Fruit fly (Drosophila melanogaster) whole organism, prepupa: ENCODE results near the gene cdm.

ENCODE experiments used
- Blimp-1 ChIP-seq: fragments of 200-800 bp; sonication (Bioruptor generic); optimal IDR thresholded peaks from 3 replicates; lab custom pipeline; 2017; ENCODE audit warnings: missing biosample characterization, missing genetic modification characterization, mild to moderate bottlenecking, moderate library complexity, missing genetic modification reagents
- CG10631 ChIP-seq: fragments of 200-800 bp; sonication (Bioruptor generic); optimal IDR thresholded peaks from 2 replicates; lab custom pipeline; 2016; ENCODE audit warnings: missing biosample characterization, missing genetic modification characterization
- CG10669 ChIP-seq: fragments of 200-800 bp; sonication (Bioruptor generic); optimal IDR thresholded peaks from 3 replicates; lab custom pipeline; 2018; ENCODE audit warnings: missing biosample characterization, mild to moderate bottlenecking, missing genetic modification characterization, moderate library complexity
- CG11294 ChIP-seq: fragments of 200-800 bp; sonication (Bioruptor generic); IDR thresholded peaks from 2 replicates; pipeline ENCODE4 v1.3.6; 2022; ENCODE audit warnings: missing biosample characterization, missing genetic modification characterization
- CG11762 ChIP-seq: fragments of 200-800 bp; sonication (Bioruptor generic); optimal IDR thresholded peaks from 3 replicates; lab custom pipeline; 2016; ENCODE audit warnings: missing biosample characterization, missing genetic modification characterization; ENCODE audit not compliant: insufficient read depth
- CG11902 ChIP-seq: fragments of 200-800 bp; sonication (Bioruptor generic); optimal IDR thresholded peaks from 3 replicates; lab custom pipeline; 2016; ENCODE audit warnings: missing biosample characterization, missing genetic modification characterization
- CG32006 ChIP-seq: fragments of 200-800 bp; sonication (Bioruptor generic); optimal IDR thresholded peaks from 3 replicates; lab custom pipeline; 2017; ENCODE audit warnings: missing biosample characterization, mild to moderate bottlenecking, missing genetic modification characterization
- CG3919 ChIP-seq: fragments of 200-800 bp; sonication (Bioruptor generic); optimal IDR thresholded peaks from 3 replicates; lab custom pipeline; 2016; ENCODE audit warnings: missing biosample characterization, missing genetic modification characterization
- CG6163 ChIP-seq: fragments of 200-800 bp; sonication (Bioruptor generic); IDR thresholded peaks from 3 replicates; pipeline ENCODE4 v1.3.6; 2022; ENCODE audit warnings: missing biosample characterization, missing genetic modification characterization
- CG6792 ChIP-seq: fragments of 200-800 bp; sonication (Bioruptor generic); optimal IDR thresholded peaks from 3 replicates; lab custom pipeline; 2016; ENCODE audit warnings: missing biosample characterization, missing genetic modification characterization
- CG6854 ChIP-seq: fragments of 200-800 bp; sonication (Bioruptor generic); optimal IDR thresholded peaks from 2 replicates; lab custom pipeline; 2017; ENCODE audit warnings: missing biosample characterization, mild to moderate bottlenecking, missing genetic modification characterization
- CG7368 ChIP-seq: fragments of 200-800 bp; sonication (Bioruptor generic); optimal IDR thresholded peaks from 3 replicates; lab custom pipeline; 2016; ENCODE audit warnings: missing biosample characterization, missing genetic modification characterization
- CG8319 ChIP-seq: fragments of 200-800 bp; sonication (Bioruptor generic); optimal IDR thresholded peaks from 3 replicates; lab custom pipeline; 2016; ENCODE audit warnings: missing biosample characterization, missing genetic modification characterization
- CG8632 ChIP-seq: fragments of 200-800 bp; sonication (Bioruptor generic); optimal IDR thresholded peaks from 3 replicates; lab custom pipeline; 2016; ENCODE audit warnings: missing biosample characterization, missing genetic modification characterization
- CG9139 ChIP-seq: fragments of 200-800 bp; sonication (Bioruptor generic); optimal IDR thresholded peaks from 3 replicates; lab custom pipeline; 2017; ENCODE audit warnings: missing biosample characterization, mild to moderate bottlenecking, missing genetic modification characterization
- Eip75B ChIP-seq: fragments of 200-800 bp; sonication (Bioruptor generic); optimal IDR thresholded peaks from 3 replicates; lab custom pipeline; 2016; ENCODE audit warnings: missing biosample characterization, missing genetic modification characterization
- Eip78C ChIP-seq: fragments of 200-800 bp; sonication (Bioruptor generic); peaks from one replicate; lab custom pipeline; 2016; ENCODE audit warnings: missing biosample characterization, missing genetic modification characterization
- Eip93F ChIP-seq: fragments of 200-800 bp; sonication (Bioruptor generic); optimal IDR thresholded peaks from 2 replicates; lab custom pipeline; 2016; ENCODE audit warnings: missing biosample characterization, mild to moderate bottlenecking, missing genetic modification characterization
- Ets96B ChIP-seq: fragments of 200-800 bp; optimal IDR thresholded peaks from 2 replicates; lab custom pipeline; 2019; ENCODE audit warnings: missing biosample characterization, mild to moderate bottlenecking, missing genetic modification characterization, moderate library complexity
- Hr38 ChIP-seq: sonication (Bioruptor generic); optimal IDR thresholded peaks from 2 replicates; lab custom pipeline; 2016; ENCODE audit warnings: missing biosample characterization, missing genetic modification characterization
- Hr4 ChIP-seq: fragments of 200-800 bp; sonication (Bioruptor generic); optimal IDR thresholded peaks from 3 replicates; lab custom pipeline; 2016; ENCODE audit warnings: missing biosample characterization, missing genetic modification characterization
- Lpt ChIP-seq: fragments of 200-800 bp; sonication (Bioruptor generic); optimal IDR thresholded peaks from 3 replicates; lab custom pipeline; 2016; ENCODE audit warnings: missing biosample characterization, missing genetic modification characterization
- OdsH ChIP-seq: fragments of 200-800 bp; sonication (Bioruptor generic); optimal IDR thresholded peaks from 3 replicates; lab custom pipeline; 2016; ENCODE audit warnings: missing biosample characterization, missing genetic modification characterization
- Smox ChIP-seq: fragments of 200-800 bp; sonication (Bioruptor generic); optimal IDR thresholded peaks from 3 replicates; lab custom pipeline; 2016; ENCODE audit warnings: missing biosample characterization, missing genetic modification characterization
- Sox14 ChIP-seq: fragments of 200-800 bp; sonication (Bioruptor generic); optimal IDR thresholded peaks from 3 replicates; lab custom pipeline; 2016; ENCODE audit warnings: missing biosample characterization, missing genetic modification characterization
- achi ChIP-seq: fragments of 200-800 bp; sonication (Bioruptor generic); optimal IDR thresholded peaks from 3 replicates; lab custom pipeline; 2016; ENCODE audit warnings: missing biosample characterization, missing genetic modification characterization
- acj6 ChIP-seq: fragments of 200-800 bp; sonication (Bioruptor generic); optimal IDR thresholded peaks from 3 replicates; lab custom pipeline; 2016; ENCODE audit warnings: missing biosample characterization, missing genetic modification characterization
- cyc ChIP-seq: fragments of 200-800 bp; sonication (Bioruptor generic); optimal IDR thresholded peaks from 3 replicates; lab custom pipeline; 2016; ENCODE audit warnings: missing biosample characterization, missing genetic modification characterization
- dac ChIP-seq: fragments of 200-800 bp; sonication (Bioruptor generic); optimal IDR thresholded peaks from 2 replicates; lab custom pipeline; 2017; ENCODE audit warnings: missing biosample characterization, mild to moderate bottlenecking, missing genetic modification characterization
- dsx ChIP-seq: fragments of 200-800 bp; optimal IDR thresholded peaks from 3 replicates; lab custom pipeline; 2019; ENCODE audit warnings: missing biosample characterization, mild to moderate bottlenecking, missing genetic modification characterization, moderate library complexity; ENCODE audit not compliant: poor library complexity, severe bottlenecking
- eg ChIP-seq: fragments of 200-800 bp; sonication (Bioruptor generic); IDR thresholded peaks from 3 replicates; pipeline ENCODE4 v1.3.6; 2022; ENCODE audit warnings: missing biosample characterization, missing genetic modification characterization
- fd59A ChIP-seq: fragments of 200-800 bp; sonication (Bioruptor generic); optimal IDR thresholded peaks from 2 replicates; lab custom pipeline; 2017; ENCODE audit warnings: missing biosample characterization, mild to moderate bottlenecking, missing genetic modification characterization, missing genetic modification reagents
- fd85E ChIP-seq: fragments of 200-800 bp; sonication (Bioruptor generic); optimal IDR thresholded peaks from 3 replicates; lab custom pipeline; 2016; ENCODE audit warnings: missing biosample characterization, missing genetic modification characterization
- fkh ChIP-seq: fragments of 200-800 bp; sonication (Bioruptor generic); optimal IDR thresholded peaks from 3 replicates; lab custom pipeline; 2017; ENCODE audit warnings: missing biosample characterization, mild to moderate bottlenecking, missing genetic modification characterization, moderate library complexity
- lz ChIP-seq: fragments of 200-800 bp; sonication (Bioruptor generic); optimal IDR thresholded peaks from 3 replicates; lab custom pipeline; 2016; ENCODE audit warnings: missing biosample characterization, missing genetic modification characterization
- net ChIP-seq: fragments of 200-800 bp; sonication (Bioruptor generic); optimal IDR thresholded peaks from 3 replicates; lab custom pipeline; 2016; ENCODE audit warnings: missing biosample characterization, missing genetic modification characterization
- salr ChIP-seq, 2 experiments: fragments of 200-800 bp; sonication (Bioruptor generic); optimal IDR thresholded peaks; 3 replicates each; lab custom pipeline; 2016 to 2018; ENCODE audit warnings: missing biosample characterization in 2 of 2, missing genetic modification characterization in 2 of 2, mild to moderate bottlenecking in 1 of 2
- spab ChIP-seq: fragments of 200-800 bp; sonication (Bioruptor generic); optimal IDR thresholded peaks from 2 replicates; lab custom pipeline; 2017; ENCODE audit warnings: missing biosample characterization, mild to moderate bottlenecking, missing genetic modification characterization, missing genetic modification reagents
- ss ChIP-seq, 2 experiments: fragments of 200-800 bp; sonication (Bioruptor generic); optimal IDR thresholded peaks; 2 replicates in 1 of 2; 3 replicates in 1 of 2; lab custom pipeline; 2017 to 2018; ENCODE audit warnings: mild to moderate bottlenecking in 2 of 2, missing biosample characterization in 2 of 2, missing genetic modification characterization in 2 of 2, moderate library complexity in 1 of 2
- svp ChIP-seq: fragments of 200-800 bp; sonication (Bioruptor generic); peaks from one replicate; lab custom pipeline; 2016; ENCODE audit warnings: missing biosample characterization, missing genetic modification characterization
- vri ChIP-seq: fragments of 200-800 bp; sonication (Bioruptor generic); optimal IDR thresholded peaks from 3 replicates; lab custom pipeline; 2016; ENCODE audit warnings: missing biosample characterization, mild to moderate bottlenecking, missing genetic modification characterization

The cdm gene

dm6 chr3R:18167416-18168237 is 15.7 kb downstream of the cdm start, which contains the start of gene wrd (continued):
- TF ChIP-seq achi: peak; percentile 40
- TF ChIP-seq CG8632 (GFP tag; lab: Kevin White, UChicago): no peak
- no peak for TF ChIP-seq CG11902
- TF ChIP-seq CG6792 (GFP tag; lab: Kevin White, UChicago): no peak
- peak; percentile 69 for TF ChIP-seq Eip78C (GFP tag; lab: Kevin White, UChicago)
- TF ChIP-seq svp: peak; percentile 83
- TF ChIP-seq CG11294: no peak
- no peak for TF ChIP-seq Hr38 (GFP tag; lab: Kevin White, UChicago)
- TF ChIP-seq Eip75B: no peak
- TF ChIP-seq eg: no peak
- TF ChIP-seq CG8319 (GFP tag; lab: Kevin White, UChicago): no peak
- TF ChIP-seq CG10669 (GFP tag; lab: Kevin White, UChicago): no peak
- TF ChIP-seq Blimp-1 (GFP tag; lab: Kevin White, UChicago): no peak
- TF ChIP-seq fd59A (GFP tag; lab: Kevin White, UChicago): no peak
- TF ChIP-seq CG3919: peak; percentile 16
- peak in 1 of 2 experiments; percentile 56 for TF ChIP-seq ss (GFP tag; optimal IDR thresholded peaks at IDR 0.05; lab: Kevin White, UChicago)

dm6 chr3R:18167173-18167415 is 16.2 kb downstream of the cdm start, which contains the start of the genes CG7215 and Prx5:
Gene CG7215, minus strand, starts transcription at chr3R:18167273.
Gene Prx5, minus strand, starts transcription at chr3R:18167273.
- TF ChIP-seq CG9139 (GFP tag; lab: Kevin White, UChicago) (no peak), fkh (GFP tag; lab: Kevin White, UChicago) (no peak), dsx (GFP tag; lab: Kevin White, UChicago) (no peak), ss (GFP tag; optimal IDR thresholded peaks at IDR 0.05; lab: Kevin White, UChicago) (no peak), Smox (GFP tag; lab: Kevin White, UChicago) (no peak), CG11762 (GFP tag; lab: Kevin White, UChicago) (no peak), svp (no peak), CG7368 (no peak), fd59A (GFP tag; lab: Kevin White, UChicago) (no peak), Eip78C (GFP tag; lab: Kevin White, UChicago) (no peak), salr (GFP tag; optimal IDR thresholded peaks at IDR 0.05; lab: Kevin White, UChicago) (no peak), CG6854 (GFP tag; lab: Kevin White, UChicago) (no peak), Hr38 (GFP tag; lab: Kevin White, UChicago) (no peak), Eip75B (no peak), Lpt (no peak), acj6 (no peak)

- TF ChIP-seq Hr4 (GFP tag; lab: Kevin White, UChicago): no peak
- TF ChIP-seq vri (GFP tag; lab: Kevin White, UChicago): peak; percentile 44
- no peak for TF ChIP-seq dac (GFP tag; lab: Kevin White, UChicago)
- TF ChIP-seq lz (GFP tag; lab: Kevin White, UChicago): peak; percentile 8
- TF ChIP-seq Eip75B: peak; percentile 10
- no peak for TF ChIP-seq CG8319 (GFP tag; lab: Kevin White, UChicago)
- peak; percentile 15 for TF ChIP-seq CG6854 (GFP tag; lab: Kevin White, UChicago)
- TF ChIP-seq cyc (GFP tag; lab: Kevin White, UChicago): peak; percentile 20
- no peak for TF ChIP-seq CG9139 (GFP tag; lab: Kevin White, UChicago)
- TF ChIP-seq Eip78C (GFP tag; lab: Kevin White, UChicago): peak; percentile 72
- peak; percentile 23 for TF ChIP-seq CG3919
- TF ChIP-seq Sox14 (GFP tag; lab: Kevin White, UChicago): peak; percentile 41
These were observed 17.0 kb downstream of the cdm start for dm6 chr3R:18166261-18166720.

dm6 chr3R:18164052-18164722 is 19.1 kb downstream of the cdm start, which contains the start of the genes CG7218 and Cbp20:
Gene CG7218, minus strand, starts transcription at chr3R:18164397.
Gene Cbp20, plus strand, starts transcription at chr3R:18164661.
- TF ChIP-seq CG8319 (GFP tag; lab: Kevin White, UChicago) (peak; percentile 46), Eip93F (peak; percentile 16), CG32006 (GFP tag; lab: Kevin White, UChicago) (peak; percentile 59), Eip78C (GFP tag; lab: Kevin White, UChicago) (peak; percentile 86), fd85E (GFP tag; lab: Kevin White, UChicago) (no peak), spab (GFP tag; lab: Kevin White, UChicago) (no peak), Smox (GFP tag; lab: Kevin White, UChicago) (peak; percentile 64), eg (peak; percentile 69), fd59A (GFP tag; lab: Kevin White, UChicago) (no peak), CG6792 (GFP tag; lab: Kevin White, UChicago) (peak; percentile 43), CG6854 (GFP tag; lab: Kevin White, UChicago) (no peak), CG3919 (peak; percentile 69), CG6163 (peak; percentile 69), Ets96B (tag; lab: Kevin White, UChicago) (peak; percentile 17), CG10631 (GFP tag; lab: Kevin White, UChicago) (peak; percentile 61), Blimp-1 (GFP tag; lab: Kevin White, UChicago) (no peak), dsx (GFP tag; lab: Kevin White, UChicago) (peak; percentile 10), salr (GFP tag; optimal IDR thresholded peaks at IDR 0.05; lab: Kevin White, UChicago) (no peak), ss (GFP tag; optimal IDR thresholded peaks at IDR 0.05; lab: Kevin White, UChicago) (no peak), OdsH (GFP tag; lab: Kevin White, UChicago) (peak; percentile 72), net (GFP tag; lab: Kevin White, UChicago) (peak; percentile 61)
